Fruit fly (Drosophila melanogaster) whole organism, embryonic: Measurements from ENCODE around the gene IFT54.

Experiments used
- Asciz ChIP-seq: fragments of 200-800 bp; sonication (Bioruptor generic); optimal IDR thresholded peaks from 2 replicates; lab custom pipeline; 2017; ENCODE audit warnings: missing biosample characterization, mild to moderate bottlenecking, missing genetic modification characterization, missing genetic modification reagents
- B-H1 ChIP-seq: fragments of 200-800 bp; sonication (Bioruptor generic); IDR thresholded peaks from 3 replicates; pipeline ENCODE4 v1.3.6; 2022; ENCODE audit warnings: missing biosample characterization, missing genetic modification characterization
- CG10543 ChIP-seq: fragments of 200-800 bp; sonication (Bioruptor generic); optimal IDR thresholded peaks from 3 replicates; lab custom pipeline; 2017; ENCODE audit warnings: missing biosample characterization, mild to moderate bottlenecking, missing genetic modification characterization, moderate library complexity
- CG10565 ChIP-seq: fragments of 200-800 bp; sonication (Bioruptor generic); optimal IDR thresholded peaks from 3 replicates; lab custom pipeline; 2016; ENCODE audit warnings: missing biosample characterization, mild to moderate bottlenecking, missing genetic modification characterization
- CG14667 ChIP-seq: fragments of 200-800 bp; sonication (Bioruptor generic); IDR thresholded peaks from 2 replicates; pipeline ENCODE4 v1.3.6; 2022; ENCODE audit warnings: missing biosample characterization, missing genetic modification characterization
- CG18262 ChIP-seq: fragments of 200-800 bp; optimal IDR thresholded peaks from 3 replicates; lab custom pipeline; 2019; ENCODE audit warnings: missing biosample characterization, mild to moderate bottlenecking, missing genetic modification characterization, moderate library complexity
- CG2875 ChIP-seq: fragments of 200-800 bp; sonication (Bioruptor generic); optimal IDR thresholded peaks from 2 replicates; lab custom pipeline; 2017; ENCODE audit warnings: missing biosample characterization, mild to moderate bottlenecking, missing genetic modification characterization, missing genetic modification reagents
- CG2889 ChIP-seq: fragments of 200-800 bp; sonication (Bioruptor generic); IDR thresholded peaks from 3 replicates; pipeline ENCODE4 v1.3.6; 2022; ENCODE audit warnings: missing biosample characterization, missing genetic modification characterization
- CG33213 ChIP-seq: fragments of 200-800 bp; sonication (Bioruptor generic); optimal IDR thresholded peaks from 3 replicates; lab custom pipeline; 2016; ENCODE audit warnings: missing biosample characterization, missing genetic modification characterization
- CG34224 ChIP-seq: fragments of 200-800 bp; sonication (Bioruptor generic); IDR thresholded peaks from 3 replicates; pipeline ENCODE4 v1.3.6; 2022; ENCODE audit warnings: missing biosample characterization, missing genetic modification characterization; ENCODE audit not compliant: partially characterized antibody
- CG34422 ChIP-seq: fragments of 200-800 bp; sonication (Bioruptor generic); IDR thresholded peaks from 3 replicates; pipeline ENCODE4 v1.3.6; 2022; ENCODE audit warnings: missing biosample characterization, missing genetic modification characterization
- CG3995 ChIP-seq: fragments of 200-800 bp; sonication (Bioruptor generic); optimal IDR thresholded peaks from 3 replicates; lab custom pipeline; 2016; ENCODE audit warnings: missing biosample characterization, missing genetic modification characterization
- CG4328 ChIP-seq: fragments of 200-800 bp; sonication (Bioruptor generic); optimal IDR thresholded peaks from 3 replicates; lab custom pipeline; 2017; ENCODE audit warnings: missing biosample characterization, missing genetic modification reagents, missing genetic modification characterization
- CG4424 ChIP-seq: fragments of 200-800 bp; sonication (Bioruptor generic); optimal IDR thresholded peaks from 3 replicates; lab custom pipeline; 2016; ENCODE audit warnings: missing biosample characterization, missing genetic modification characterization
- CG4707 ChIP-seq: fragments of 200-800 bp; sonication (Bioruptor generic); optimal IDR thresholded peaks from 2 replicates; lab custom pipeline; 2018; ENCODE audit warnings: missing biosample characterization, mild to moderate bottlenecking, missing genetic modification characterization, moderate library complexity
- CG6272 ChIP-seq: fragments of 200-800 bp; sonication (Bioruptor generic); IDR thresholded peaks from 2 replicates; pipeline ENCODE4 v1.3.6; 2022; ENCODE audit warnings: missing biosample characterization, missing genetic modification characterization
- CG6765 ChIP-seq: fragments of 200-800 bp; sonication (Bioruptor generic); optimal IDR thresholded peaks from 3 replicates; lab custom pipeline; 2017; ENCODE audit warnings: missing biosample characterization, mild to moderate bottlenecking, missing genetic modification characterization
- CG7963 ChIP-seq: fragments of 200-800 bp; sonication (Bioruptor generic); IDR thresholded peaks from 3 replicates; pipeline ENCODE4 v1.3.6; 2022; ENCODE audit warnings: missing biosample characterization, missing genetic modification characterization; ENCODE audit not compliant: partially characterized antibody
- CG8290 ChIP-seq, 3 experiments: fragments of 200-800 bp; sonication (Bioruptor generic); optimal IDR thresholded peaks; 2 replicates each; lab custom pipeline; 2016 to 2019; ENCODE audit warnings: missing biosample characterization in 3 of 3, missing genetic modification characterization in 3 of 3, mild to moderate bottlenecking in 2 of 3, moderate library complexity in 1 of 3
- CrebB ChIP-seq: fragments of 200-800 bp; sonication (Bioruptor generic); optimal IDR thresholded peaks from 3 replicates; lab custom pipeline; 2018; ENCODE audit warnings: missing biosample characterization, mild to moderate bottlenecking, missing genetic modification characterization
- Dad ChIP-seq: fragments of 200-800 bp; sonication (Bioruptor generic); optimal IDR thresholded peaks from 3 replicates; lab custom pipeline; 2016; ENCODE audit warnings: missing biosample characterization, missing genetic modification characterization
- E2f1 ChIP-seq: fragments of 200-800 bp; sonication (Bioruptor generic); IDR thresholded peaks from 2 replicates; pipeline ENCODE4 v1.3.6; 2022; ENCODE audit warnings: missing biosample characterization, missing genetic modification characterization
- Elba2 ChIP-seq: fragments of 200-800 bp; sonication (Bioruptor generic); optimal IDR thresholded peaks from 3 replicates; lab custom pipeline; 2016; ENCODE audit warnings: missing biosample characterization, missing genetic modification characterization
- HLH3B ChIP-seq: fragments of 200-800 bp; sonication (Bioruptor generic); IDR thresholded peaks from 2 replicates; pipeline ENCODE4 v1.3.6; 2022; ENCODE audit warnings: missing biosample characterization, missing genetic modification characterization
- Jarid2 ChIP-seq: fragments of 200-800 bp; sonication (Bioruptor generic); optimal IDR thresholded peaks from 3 replicates; lab custom pipeline; 2017; ENCODE audit warnings: mild to moderate bottlenecking, missing biosample characterization, missing genetic modification reagents, missing genetic modification characterization
- Stat92E ChIP-seq, 3 experiments: fragments of >200 bp in 2 of 3; fragments of 200-800 bp in 1 of 3; sonication (Bioruptor generic) in 1 of 3; optimal IDR thresholded peaks; 2 replicates each; lab custom pipeline; 2017 to 2019; ENCODE audit warnings: missing biosample characterization in 3 of 3, missing genetic modification characterization in 3 of 3, mild to moderate bottlenecking in 1 of 3, moderate library complexity in 1 of 3
- Trl ChIP-seq, 3 experiments: fragments of >200 bp in 2 of 3; fragments of 200-800 bp in 1 of 3; sonication (Bioruptor generic) in 1 of 3; optimal IDR thresholded peaks; 2 replicates in 1 of 3; 3 replicates in 2 of 3; lab custom pipeline; 2016 to 2017; ENCODE audit warnings: missing biosample characterization in 1 of 3, missing genetic modification characterization in 1 of 3
- Xrp1 ChIP-seq: fragments of 200-800 bp; sonication (Bioruptor generic); IDR thresholded peaks from 2 replicates; pipeline ENCODE4 v1.3.6; 2022; ENCODE audit warnings: missing biosample characterization, missing genetic modification characterization
- abd-A ChIP-seq: fragments of 200-800 bp; sonication (Bioruptor generic); optimal IDR thresholded peaks from 3 replicates; lab custom pipeline; 2019; ENCODE audit warnings: missing biosample characterization, mild to moderate bottlenecking, missing genetic modification characterization, moderate library complexity
- ac ChIP-seq: fragments of 200-800 bp; sonication (Bioruptor generic); optimal IDR thresholded peaks from 3 replicates; lab custom pipeline; 2017; ENCODE audit warnings: missing biosample characterization, mild to moderate bottlenecking, missing genetic modification characterization
- cad ChIP-seq: fragments of >200 bp; optimal IDR thresholded peaks from 2 replicates; lab custom pipeline; 2017; ENCODE audit warnings: missing biosample characterization, missing genetic modification characterization
- chm ChIP-seq: fragments of 200-800 bp; sonication (Bioruptor generic); IDR thresholded peaks from 2 replicates; pipeline ENCODE4 v1.3.6; 2022; ENCODE audit warnings: missing biosample characterization, missing genetic modification characterization
- chn ChIP-seq: fragments of 200-800 bp; sonication (Bioruptor generic); optimal IDR thresholded peaks from 2 replicates; lab custom pipeline; 2016; ENCODE audit warnings: missing biosample characterization, missing genetic modification characterization
- da ChIP-seq: fragments of 200-800 bp; sonication (Bioruptor generic); optimal IDR thresholded peaks from 2 replicates; lab custom pipeline; 2016; ENCODE audit warnings: missing biosample characterization, missing genetic modification characterization
- dan ChIP-seq: fragments of 200-800 bp; sonication (Bioruptor generic); IDR thresholded peaks from 2 replicates; pipeline ENCODE4 v1.3.6; 2022; ENCODE audit warnings: missing biosample characterization, missing genetic modification characterization
- dm ChIP-seq: fragments of 200-800 bp; sonication (Bioruptor generic); optimal IDR thresholded peaks from 3 replicates; lab custom pipeline; 2016; ENCODE audit warnings: missing biosample characterization, missing genetic modification characterization
- insv ChIP-seq, 2 experiments: fragments of 200-800 bp; sonication (Bioruptor generic); optimal IDR thresholded peaks; 3 replicates each; lab custom pipeline; 2016 to 2018; ENCODE audit warnings: missing biosample characterization in 2 of 2, missing genetic modification characterization in 2 of 2
- jigr1 ChIP-seq: fragments of 200-800 bp; sonication (Bioruptor generic); IDR thresholded peaks from 3 replicates; pipeline ENCODE4 v1.3.6; 2022; ENCODE audit warnings: missing biosample characterization, missing genetic modification characterization
- klu ChIP-seq: fragments of 200-800 bp; sonication (Bioruptor generic); IDR thresholded peaks from 2 replicates; pipeline ENCODE4 v1.3.6; 2022; ENCODE audit warnings: missing biosample characterization, missing genetic modification characterization
- kni ChIP-seq: fragments of 200-800 bp; sonication (Bioruptor generic); optimal IDR thresholded peaks from 3 replicates; lab custom pipeline; 2017; ENCODE audit warnings: mild to moderate bottlenecking, missing biosample characterization, missing genetic modification reagents, missing genetic modification characterization
- luna ChIP-seq: fragments of 200-800 bp; sonication (Bioruptor generic); optimal IDR thresholded peaks from 2 replicates; lab custom pipeline; 2016; ENCODE audit warnings: missing biosample characterization, missing genetic modification characterization
- pb ChIP-seq: fragments of 200-800 bp; sonication (Bioruptor generic); optimal IDR thresholded peaks from 3 replicates; lab custom pipeline; 2016; ENCODE audit warnings: missing biosample characterization, missing genetic modification characterization
- rib ChIP-seq: fragments of 200-800 bp; sonication (Bioruptor generic); IDR thresholded peaks from 2 replicates; pipeline ENCODE4 v1.3.6; 2022; ENCODE audit warnings: missing biosample characterization, missing genetic modification characterization
- scrt ChIP-seq: fragments of 200-800 bp; sonication (Bioruptor generic); optimal IDR thresholded peaks from 2 replicates; lab custom pipeline; 2018; ENCODE audit warnings: missing biosample characterization, mild to moderate bottlenecking, missing genetic modification characterization, moderate library complexity
- sna ChIP-seq: fragments of 200-800 bp; sonication (Bioruptor generic); IDR thresholded peaks from 2 replicates; pipeline ENCODE4 v1.3.6; 2022; ENCODE audit warnings: missing biosample characterization, missing genetic modification characterization; ENCODE audit not compliant: partially characterized antibody
- trem ChIP-seq: fragments of 200-800 bp; optimal IDR thresholded peaks from 3 replicates; lab custom pipeline; 2019; ENCODE audit warnings: missing biosample characterization, mild to moderate bottlenecking, missing genetic modification characterization, moderate library complexity
- unpg ChIP-seq: fragments of 200-800 bp; sonication (Bioruptor generic); optimal IDR thresholded peaks from 3 replicates; lab custom pipeline; 2018; ENCODE audit warnings: missing biosample characterization, mild to moderate bottlenecking, missing genetic modification characterization, moderate library complexity
- wek ChIP-seq: fragments of 200-800 bp; sonication (Bioruptor generic); optimal IDR thresholded peaks from 3 replicates; lab custom pipeline; 2018; ENCODE audit warnings: missing biosample characterization, mild to moderate bottlenecking, missing genetic modification characterization, moderate library complexity

IFT54 gene

dm6 chr3R:14288669-14289383, 13.4 kb upstream of the IFT54 start, which contains the start of gene red (continued):
- TF ChIP-seq scrt (GFP tag; lab: Kevin White, UChicago) (peak; percentile 68), B-H1 (GFP tag; lab: Robert Waterston, UW) (peak; percentile 30; the same call in 1 of the 3 replicates), sna (no peak), ac (GFP tag; lab: Kevin White, UChicago) (no peak), CG4424 (GFP tag; lab: Kevin White, UChicago) (peak; percentile 56), Trl (optimal IDR thresholded peaks at IDR 0.05; lab: Kevin White, UChicago) (peak; percentile 70 to 87), Trl (GFP tag; optimal IDR thresholded peaks at IDR 0.05; lab: Kevin White, UChicago) (no peak), da (GFP tag; lab: Kevin White, UChicago) (no peak), HLH3B (peak; percentile 74), trem (peak; percentile 53), Elba2 (GFP tag; lab: Kevin White, UChicago) (no peak), CG34422 (GFP tag; lab: Robert Waterston, UW) (peak; percentile 7; the same call in 1 of the 3 replicates), wek (GFP tag; lab: Kevin White, UChicago) (peak; percentile 26), CG10543 (GFP tag; lab: Kevin White, UChicago) (peak; percentile 77), CG7963 (GFP tag; lab: Robert Waterston, UW) (no peak), pb (no peak), CG33213 (GFP tag; lab: Kevin White, UChicago) (no peak), CrebB (peak; percentile 27), jigr1 (no peak), E2f1 (peak; percentile 60), Jarid2 (GFP tag; lab: Kevin White, UChicago) (peak; percentile 82), CG8290 (GFP tag; optimal IDR thresholded peaks at IDR 0.05; lab: Kevin White, UChicago) (peak; percentile 29), CG8290 (tag; optimal IDR thresholded peaks at IDR 0.05; lab: Kevin White, UChicago) (peak in 1 of 2 experiments; percentile 67), cad (GFP tag; lab: Kevin White, UChicago) (no peak), CG4707 (GFP tag; lab: Kevin White, UChicago) (no peak), CG6272 (GFP tag; lab: Robert Waterston, UW) (peak; percentile 46), dm (GFP tag; lab: Kevin White, UChicago) (no peak), Xrp1 (GFP tag; lab: Robert Waterston, UW) (peak; percentile 74), klu (no peak), CG2889 (GFP tag; lab: Robert Waterston, UW) (0 out of 3 replicates have a peak, but pooled peaks have one; percentile 32), unpg (GFP tag; lab: Kevin White, UChicago) (peak; percentile 66), luna (no peak), dan (no peak), CG14667 (peak; percentile 35; the same call in 1 of the 2 replicates), CG3995 (peak; percentile 83), Dad (GFP tag; lab: Kevin White, UChicago) (peak; percentile 28), CG18262 (peak; percentile 74), rib (no peak; the same call in 1 of the 2 replicates), CG6765 (peak; percentile 51), chn (GFP tag; lab: Kevin White, UChicago) (peak; percentile 30), Asciz (GFP tag; lab: Kevin White, UChicago) (peak; percentile 59), abd-A (tag; lab: Kevin White, UChicago) (peak; percentile 35), Stat92E (GFP tag; optimal IDR thresholded peaks at IDR 0.05; lab: Kevin White, UChicago) (peak in 1 of 3 experiments; percentile 9), insv (GFP tag; optimal IDR thresholded peaks at IDR 0.05; lab: Kevin White, UChicago) (no peak), chm (GFP tag; lab: Robert Waterston, UW) (peak; percentile 19; the same call in 1 of the 2 replicates), kni (peak; percentile 50), CG34224 (GFP tag; lab: Robert Waterston, UW) (peak; percentile 10; the same call in 1 of the 3 replicates), CG4328 (GFP tag; lab: Kevin White, UChicago) (no peak), CG10565 (GFP tag; lab: Kevin White, UChicago) (no peak), CG2875 (GFP tag; lab: Kevin White, UChicago) (peak; percentile 37)
